Fruit fly (Drosophila melanogaster): ENCODE results near the gene CIAPIN1.

DNA sequence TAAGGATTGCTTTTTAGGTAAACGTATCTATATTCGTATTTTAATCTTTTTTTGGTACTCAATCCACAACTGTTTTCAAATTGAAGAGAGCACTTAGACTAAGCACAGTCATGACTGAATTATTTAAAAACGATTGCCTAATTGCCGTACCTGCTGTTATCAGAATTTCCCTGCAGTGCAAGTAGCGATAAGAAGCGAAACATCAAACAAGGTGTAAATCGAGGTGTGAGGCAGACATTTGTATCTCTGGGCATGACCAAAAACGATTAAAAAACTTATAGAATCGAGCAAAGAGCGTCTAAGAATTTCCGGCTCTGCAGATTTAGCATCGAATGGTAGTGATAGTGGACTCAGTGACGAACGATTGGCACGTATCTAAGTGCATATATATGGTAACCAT is 16.4 kb upstream of the CIAPIN1 start:
- no peak for TF ChIP-seq CG7045 (GFP tag; optimal IDR thresholded peaks at IDR 0.05)
- no peak for TF ChIP-seq ovo (GFP tag; optimal IDR thresholded peaks at IDR 0.05)
- TF ChIP-seq cic (GFP tag; optimal IDR thresholded peaks at IDR 0.05), result no peak
- no peak for TF ChIP-seq CG14711 (tag; optimal IDR thresholded peaks at IDR 0.05)
- no peak for TF ChIP-seq Crg-1 (GFP tag; optimal IDR thresholded peaks at IDR 0.05)
- TF ChIP-seq kay (GFP tag; ENCODE audit: borderline replicate concordance), result no peak
- no peak for TF ChIP-seq bab1 (GFP tag; optimal IDR thresholded peaks at IDR 0.05)
- TF ChIP-seq CG7101 (tag; optimal IDR thresholded peaks at IDR 0.05), result no peak
